Fruit fly (Drosophila melanogaster) whole organism, embryonic: ENCODE data around the gene Psn.

Experiments used
- Abd-B ChIP-seq: fragments of 200-800 bp; sonication (Bioruptor generic); optimal IDR thresholded peaks from 2 replicates; lab custom pipeline; 2018; ENCODE audit warnings: missing biosample characterization, mild to moderate bottlenecking, missing genetic modification characterization, moderate library complexity
- Ada2b ChIP-seq: fragments of 200-800 bp; sonication (Bioruptor generic); IDR thresholded peaks from 2 replicates; pipeline ENCODE4 v1.3.6; 2022; ENCODE audit warnings: missing biosample characterization, missing genetic modification characterization
- Adf1 ChIP-seq: fragments of 200-800 bp; sonication (Bioruptor generic); IDR thresholded peaks from 2 replicates; pipeline ENCODE4 v1.3.6; 2022; ENCODE audit warnings: missing biosample characterization, missing genetic modification characterization
- B-H2 ChIP-seq: fragments of 200-800 bp; sonication (Bioruptor generic); optimal IDR thresholded peaks from 2 replicates; lab custom pipeline; 2018; ENCODE audit warnings: missing biosample characterization, mild to moderate bottlenecking, missing genetic modification characterization
- Bdp1 ChIP-seq: fragments of 200-800 bp; sonication (Bioruptor generic); optimal IDR thresholded peaks from 3 replicates; lab custom pipeline; 2016; ENCODE audit warnings: missing biosample characterization, missing genetic modification characterization
- C15 ChIP-seq: fragments of 200-800 bp; sonication (Bioruptor generic); IDR thresholded peaks from 3 replicates; pipeline ENCODE4 v1.3.6; 2022; ENCODE audit warnings: missing biosample characterization, missing genetic modification characterization
- CG13894 ChIP-seq: fragments of 200-800 bp; sonication (Bioruptor generic); optimal IDR thresholded peaks from 3 replicates; lab custom pipeline; 2018; ENCODE audit warnings: missing biosample characterization, mild to moderate bottlenecking, missing genetic modification characterization, moderate library complexity
- CG15011 ChIP-seq: fragments of 200-800 bp; sonication (Bioruptor generic); optimal IDR thresholded peaks from 3 replicates; lab custom pipeline; 2018; ENCODE audit warnings: missing biosample characterization, mild to moderate bottlenecking, missing genetic modification characterization
- CG1647 ChIP-seq: fragments of 200-800 bp; sonication (Bioruptor generic); optimal IDR thresholded peaks from 3 replicates; lab custom pipeline; 2016; ENCODE audit warnings: missing biosample characterization, missing genetic modification characterization
- CG17568 ChIP-seq: fragments of 200-800 bp; sonication (Bioruptor generic); optimal IDR thresholded peaks from 2 replicates; lab custom pipeline; 2018; ENCODE audit warnings: missing biosample characterization, mild to moderate bottlenecking, missing genetic modification characterization, moderate library complexity
- CG31365 ChIP-seq: fragments of 200-800 bp; sonication (Bioruptor generic); optimal IDR thresholded peaks from 2 replicates; lab custom pipeline; 2018; ENCODE audit warnings: missing biosample characterization, mild to moderate bottlenecking, missing genetic modification characterization
- CG32767 ChIP-seq: fragments of 200-800 bp; sonication (Bioruptor generic); IDR thresholded peaks from 2 replicates; pipeline ENCODE4 v1.3.6; 2022; ENCODE audit warnings: missing biosample characterization, missing genetic modification characterization
- CG4404 ChIP-seq: fragments of 200-800 bp; sonication (Bioruptor generic); IDR thresholded peaks from 2 replicates; pipeline ENCODE4 v1.3.6; 2022; ENCODE audit warnings: missing biosample characterization, missing genetic modification characterization
- CG4617 ChIP-seq: fragments of 200-800 bp; sonication (Bioruptor generic); optimal IDR thresholded peaks from 3 replicates; lab custom pipeline; 2016; ENCODE audit warnings: missing biosample characterization, missing genetic modification characterization, borderline replicate concordance
- CG4854 ChIP-seq: fragments of 200-800 bp; sonication (Bioruptor generic); optimal IDR thresholded peaks from 2 replicates; lab custom pipeline; 2016; ENCODE audit warnings: missing biosample characterization, missing genetic modification characterization, inconsistent platforms
- CG6683 ChIP-seq: fragments of 200-800 bp; sonication (Bioruptor generic); optimal IDR thresholded peaks from 2 replicates; lab custom pipeline; 2017; ENCODE audit warnings: missing biosample characterization, mild to moderate bottlenecking, missing genetic modification characterization, missing genetic modification reagents
- CG7745 ChIP-seq: fragments of 200-800 bp; sonication (Bioruptor generic); optimal IDR thresholded peaks from 2 replicates; lab custom pipeline; 2018; ENCODE audit warnings: missing biosample characterization, mild to moderate bottlenecking, missing genetic modification characterization, moderate library complexity
- CG7987 ChIP-seq: fragments of 200-800 bp; sonication (Bioruptor generic); optimal IDR thresholded peaks from 2 replicates; lab custom pipeline; 2018; ENCODE audit warnings: missing biosample characterization, mild to moderate bottlenecking, missing genetic modification characterization, moderate library complexity
- CG8359 ChIP-seq: fragments of 200-800 bp; sonication (Bioruptor generic); optimal IDR thresholded peaks from 2 replicates; lab custom pipeline; 2017; ENCODE audit warnings: missing biosample characterization, mild to moderate bottlenecking, missing genetic modification characterization, borderline replicate concordance
- CG8388 ChIP-seq: fragments of 200-800 bp; sonication (Bioruptor generic); optimal IDR thresholded peaks from 2 replicates; lab custom pipeline; 2019; ENCODE audit warnings: missing biosample characterization, mild to moderate bottlenecking, missing genetic modification characterization, moderate library complexity
- CG9215 ChIP-seq: fragments of 200-800 bp; sonication (Bioruptor generic); IDR thresholded peaks from 2 replicates; pipeline ENCODE4 v1.3.6; 2022; ENCODE audit warnings: missing biosample characterization, missing genetic modification characterization
- CoRest ChIP-seq: fragments of 200-800 bp; sonication (Bioruptor generic); optimal IDR thresholded peaks from 3 replicates; lab custom pipeline; 2018; ENCODE audit warnings: missing biosample characterization, mild to moderate bottlenecking, missing genetic modification characterization, moderate library complexity
- Eip74EF ChIP-seq, 2 experiments: fragments of 200-800 bp in 1 of 2; fragments of >200 bp in 1 of 2; sonication (Bioruptor generic) in 1 of 2; optimal IDR thresholded peaks; 2 replicates each; lab custom pipeline; 2017 to 2019; ENCODE audit warnings: missing biosample characterization in 2 of 2, missing genetic modification characterization in 2 of 2, mild to moderate bottlenecking in 1 of 2, moderate library complexity in 1 of 2
- Elba2 ChIP-seq: fragments of 200-800 bp; sonication (Bioruptor generic); optimal IDR thresholded peaks from 3 replicates; lab custom pipeline; 2016; ENCODE audit warnings: missing biosample characterization, missing genetic modification characterization
- Gug ChIP-seq: fragments of 200-800 bp; sonication (Bioruptor generic); IDR thresholded peaks from 4 replicates; pipeline ENCODE4 v1.3.6; 2022; ENCODE audit warnings: missing biosample characterization, missing genetic modification characterization
- H2.0 ChIP-seq: fragments of 200-800 bp; sonication (Bioruptor generic); IDR thresholded peaks from 2 replicates; pipeline ENCODE4 v1.3.6; 2022; ENCODE audit warnings: missing biosample characterization, missing genetic modification characterization
- HLH54F ChIP-seq: fragments of 200-800 bp; sonication (Bioruptor generic); optimal IDR thresholded peaks from 3 replicates; lab custom pipeline; 2016; ENCODE audit warnings: missing biosample characterization, missing genetic modification characterization
- NC2β ChIP-seq: fragments of 200-800 bp; sonication (Bioruptor generic); optimal IDR thresholded peaks from 2 replicates; lab custom pipeline; 2016; ENCODE audit warnings: missing biosample characterization, missing genetic modification characterization
- Sin3A ChIP-seq: fragments of >200 bp; optimal IDR thresholded peaks from 2 replicates; lab custom pipeline; 2018
- Sox102F ChIP-seq: fragments of 200-800 bp; sonication (Bioruptor generic); optimal IDR thresholded peaks from 2 replicates; lab custom pipeline; 2018; ENCODE audit warnings: missing biosample characterization, mild to moderate bottlenecking, missing genetic modification characterization, moderate library complexity
- Vsx1 ChIP-seq: fragments of 200-800 bp; sonication (Bioruptor generic); optimal IDR thresholded peaks from 2 replicates; lab custom pipeline; 2017; ENCODE audit warnings: missing biosample characterization, mild to moderate bottlenecking, missing genetic modification characterization, missing genetic modification reagents
- YL-1 ChIP-seq: fragments of 200-800 bp; sonication (Bioruptor generic); optimal IDR thresholded peaks from 3 replicates; lab custom pipeline; 2017; ENCODE audit warnings: missing biosample characterization, mild to moderate bottlenecking, missing genetic modification characterization
- abd-A ChIP-seq: fragments of 200-800 bp; sonication (Bioruptor generic); optimal IDR thresholded peaks from 3 replicates; lab custom pipeline; 2019; ENCODE audit warnings: missing biosample characterization, mild to moderate bottlenecking, missing genetic modification characterization, moderate library complexity
- ash1 ChIP-seq: fragments of 200-800 bp; sonication (Bioruptor generic); optimal IDR thresholded peaks from 2 replicates; lab custom pipeline; 2018; ENCODE audit warnings: missing biosample characterization, mild to moderate bottlenecking, missing genetic modification characterization
- chif ChIP-seq, 2 experiments: fragments of 200-800 bp; sonication (Bioruptor generic); optimal IDR thresholded peaks; 3 replicates each; lab custom pipeline; 2016; ENCODE audit warnings: missing biosample characterization in 2 of 2, missing genetic modification characterization in 2 of 2
- fd3F ChIP-seq: fragments of 200-800 bp; sonication (Bioruptor generic); optimal IDR thresholded peaks from 2 replicates; lab custom pipeline; 2018; ENCODE audit warnings: missing biosample characterization, mild to moderate bottlenecking, missing genetic modification characterization, moderate library complexity
- fu2 ChIP-seq: fragments of 200-800 bp; sonication (Bioruptor generic); optimal IDR thresholded peaks from 2 replicates; lab custom pipeline; 2016; ENCODE audit warnings: missing biosample characterization, missing genetic modification characterization
- gro ChIP-seq: fragments of 200-800 bp; sonication (Bioruptor generic); optimal IDR thresholded peaks from 2 replicates; lab custom pipeline; 2016; ENCODE audit warnings: missing biosample characterization, missing genetic modification characterization
- lola ChIP-seq, 3 experiments: fragments of >200 bp in 2 of 3; fragments of 200-800 bp in 1 of 3; sonication (Bioruptor generic) in 1 of 3; optimal IDR thresholded peaks; 2 replicates each; lab custom pipeline; 2017 to 2019; ENCODE audit warnings: missing biosample characterization in 3 of 3, missing genetic modification characterization in 3 of 3, mild to moderate bottlenecking in 1 of 3, moderate library complexity in 1 of 3
- lov ChIP-seq, 2 experiments: fragments of 200-800 bp in 1 of 2; fragments of >200 bp in 1 of 2; sonication (Bioruptor generic) in 1 of 2; IDR thresholded peaks in 1 of 2; optimal IDR thresholded peaks in 1 of 2; 2 replicates in 1 of 2; 3 replicates in 1 of 2; pipeline versions ENCODE4 v1.3.6 to Lab custom; 2017 to 2022; ENCODE audit warnings: missing biosample characterization in 1 of 2, missing genetic modification characterization in 1 of 2
- pzg ChIP-seq: fragments of 200-800 bp; sonication (Bioruptor generic); optimal IDR thresholded peaks from 3 replicates; lab custom pipeline; 2018; ENCODE audit warnings: missing biosample characterization, mild to moderate bottlenecking, missing genetic modification characterization, moderate library complexity
- sens-2 ChIP-seq: fragments of 200-800 bp; sonication (Bioruptor generic); IDR thresholded peaks from 2 replicates; pipeline ENCODE4 v1.3.6; 2022; ENCODE audit warnings: missing biosample characterization, missing genetic modification characterization
- sisA ChIP-seq: fragments of 200-800 bp; sonication (Bioruptor generic); IDR thresholded peaks from 2 replicates; pipeline ENCODE4 v1.3.6; 2022; ENCODE audit warnings: missing biosample characterization, missing genetic modification characterization
- sr ChIP-seq: fragments of 200-800 bp; sonication (Bioruptor generic); IDR thresholded peaks from 3 replicates; pipeline ENCODE4 v1.3.6; 2022; ENCODE audit warnings: missing biosample characterization, missing genetic modification characterization
- sug ChIP-seq: fragments of 200-800 bp; optimal IDR thresholded peaks from 2 replicates; lab custom pipeline; 2019; ENCODE audit warnings: missing biosample characterization, mild to moderate bottlenecking, missing genetic modification characterization, moderate library complexity
- tll ChIP-seq, 2 experiments: fragments of 200-800 bp in 1 of 2; fragments of >200 bp in 1 of 2; sonication (Bioruptor generic) in 1 of 2; optimal IDR thresholded peaks; 2 replicates each; lab custom pipeline; 2017 to 2019; ENCODE audit warnings: missing biosample characterization in 2 of 2, missing genetic modification characterization in 2 of 2, mild to moderate bottlenecking in 1 of 2, moderate library complexity in 1 of 2
- vnd ChIP-seq: fragments of 200-800 bp; sonication (Bioruptor generic); IDR thresholded peaks from 3 replicates; pipeline ENCODE4 v1.3.6; 2022; ENCODE audit warnings: missing biosample characterization, missing genetic modification characterization; ENCODE audit not compliant: partially characterized antibody

Psn gene

DNA sequence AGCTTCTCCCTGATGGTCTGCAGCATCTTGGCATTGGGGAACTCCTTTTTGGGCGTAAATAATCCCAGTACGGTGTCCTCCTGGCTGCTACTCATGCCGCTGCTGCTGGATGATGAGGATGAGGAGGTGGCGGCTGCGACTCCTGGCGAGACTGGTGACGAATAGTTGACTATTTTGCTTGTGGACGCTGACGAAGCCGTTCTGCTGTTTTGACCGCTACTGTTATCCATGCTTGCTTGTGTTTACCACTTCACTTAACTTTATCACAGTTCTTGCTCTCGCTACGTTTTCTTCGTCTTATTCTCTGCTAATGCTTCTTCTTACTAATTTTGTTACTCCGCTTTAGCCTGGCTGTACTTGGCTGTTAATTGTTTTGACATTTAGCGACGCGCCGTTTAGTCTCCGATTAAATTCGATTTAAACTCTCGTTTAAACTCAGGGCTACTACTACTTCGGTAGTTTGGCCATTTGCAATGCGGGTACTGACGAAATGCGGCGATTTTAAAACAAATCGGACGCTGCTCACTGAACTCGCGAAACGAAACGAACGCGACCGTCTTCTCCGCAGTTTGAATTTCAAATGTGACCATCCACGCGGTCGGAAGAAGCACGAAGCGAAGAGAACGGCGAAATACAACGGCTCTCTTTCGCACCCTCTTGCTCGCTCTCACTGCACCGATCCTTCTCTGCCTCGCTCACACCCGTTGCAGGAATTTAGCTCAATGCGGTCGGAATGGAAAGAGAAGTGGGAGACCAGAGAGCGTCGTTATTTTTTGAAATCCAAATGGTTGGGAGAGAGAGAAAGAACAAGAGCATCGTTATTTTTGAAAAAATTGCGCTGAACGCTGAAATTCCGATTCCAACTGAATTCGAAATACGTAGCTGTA, 31.0 kb upstream of the Psn start, which contains the start of gene trbl (continued):
- no peak for TF ChIP-seq YL-1
- no peak; the same call in 1 of the 2 replicates for TF ChIP-seq sisA (GFP tag; lab: Robert Waterston, UW)
- no peak for TF ChIP-seq fd3F (GFP tag; lab: Kevin White, UChicago)
- peak; percentile 62 for TF ChIP-seq CG7745 (tag; lab: Kevin White, UChicago)
- TF ChIP-seq chif (GFP tag; optimal IDR thresholded peaks at IDR 0.05; lab: Kevin White, UChicago): peak in 1 of 2 experiments; percentile 35
- TF ChIP-seq pzg (GFP tag; lab: Kevin White, UChicago): peak; percentile 20
- no peak for TF ChIP-seq C15
- no peak for TF ChIP-seq CG7987 (GFP tag; lab: Kevin White, UChicago)
- peak in 1 of 2 experiments; percentile 67 for TF ChIP-seq Eip74EF (GFP tag; optimal IDR thresholded peaks at IDR 0.05; lab: Kevin White, UChicago)
- TF ChIP-seq Bdp1 (GFP tag; lab: Kevin White, UChicago): no peak
- TF ChIP-seq CG8388: no peak
- TF ChIP-seq Sin3A (lab: Kevin White, UChicago): no peak
- no peak for TF ChIP-seq sens-2 (GFP tag; lab: Robert Waterston, UW)
- no peak for TF ChIP-seq B-H2 (GFP tag; lab: Kevin White, UChicago)
- TF ChIP-seq Abd-B (GFP tag; lab: Kevin White, UChicago): no peak
- TF ChIP-seq ash1 (GFP tag; lab: Kevin White, UChicago): no peak
- TF ChIP-seq Vsx1: peak; percentile 22
- TF ChIP-seq CG32767 (GFP tag; lab: Robert Waterston, UW): no peak; the same call in 1 of the 2 replicates
- TF ChIP-seq HLH54F: no peak
- no peak for TF ChIP-seq Ada2b (GFP tag; lab: Robert Waterston, UW)
- no peak for TF ChIP-seq lola (GFP tag; optimal IDR thresholded peaks at IDR 0.05; lab: Kevin White, UChicago)
- TF ChIP-seq CG4617: no peak
- no peak for TF ChIP-seq sug (tag; lab: Kevin White, UChicago)
- no peak for TF ChIP-seq tll (GFP tag; optimal IDR thresholded peaks at IDR 0.05; lab: Kevin White, UChicago)
- TF ChIP-seq Adf1 (GFP tag; lab: Robert Waterston, UW): no peak; the same call in 1 of the 2 replicates
- no peak for TF ChIP-seq CG6683
- no peak for TF ChIP-seq H2.0
- peak; percentile 79 for TF ChIP-seq CG13894 (tag; lab: Kevin White, UChicago)
- TF ChIP-seq CoRest (tag; lab: Kevin White, UChicago): no peak
- TF ChIP-seq vnd (GFP tag; lab: Robert Waterston, UW): peak; percentile 43; the same call in 1 of the 3 replicates
- TF ChIP-seq CG15011: no peak
- TF ChIP-seq Sox102F (GFP tag; lab: Kevin White, UChicago): no peak
- no peak for TF ChIP-seq lov (optimal IDR thresholded peaks at IDR 0.05; lab: Kevin White, UChicago)
- TF ChIP-seq lov (GFP tag; IDR thresholded peaks at IDR 0.05; lab: Robert Waterston, UW): 0 out of 3 replicates have a peak, but pooled peaks have one; percentile 66
- no peak for TF ChIP-seq CG1647 (GFP tag; lab: Kevin White, UChicago)
- peak; percentile 2 for TF ChIP-seq abd-A (tag; lab: Kevin White, UChicago)
- no peak for TF ChIP-seq Elba2 (GFP tag; lab: Kevin White, UChicago)
- no peak for TF ChIP-seq fu2 (GFP tag; lab: Kevin White, UChicago)
- TF ChIP-seq CG9215 (GFP tag; lab: Robert Waterston, UW): no peak
- peak; percentile 18 for TF ChIP-seq CG17568 (GFP tag; lab: Kevin White, UChicago)
- TF ChIP-seq CG8359 (GFP tag; lab: Kevin White, UChicago): no peak
- TF ChIP-seq Gug (GFP tag; lab: Robert Waterston, UW): no peak
- TF ChIP-seq gro (GFP tag; lab: Kevin White, UChicago): no peak
- no peak for TF ChIP-seq CG4404
- TF ChIP-seq CG4854 (GFP tag; lab: Kevin White, UChicago): no peak
- TF ChIP-seq NC2β (GFP tag; lab: Kevin White, UChicago): peak; percentile 13
- peak; percentile 71 for TF ChIP-seq CG31365 (tag; lab: Kevin White, UChicago)
- TF ChIP-seq sr (GFP tag; lab: Robert Waterston, UW): no peak
